Worm (Caenorhabditis elegans) whole organism, dauer: ENCODE measurements around the gene tbb-6.

Source experiments
- unc-62 ChIP-seq: sonication (generic microtip); optimal IDR thresholded peaks from 2 replicates; lab custom pipeline; 2017; ENCODE audit warnings: missing biosample characterization, missing genetic modification reagents, missing genetic modification characterization

Gene tbb-6

ce11 chrV:12301985-12302591, 40.8 kb downstream of the tbb-6 start, which contains the start of the genes frm-7 and F55C5.17:
Gene frm-7 (plus strand): TSS chrV:12302484.
Gene F55C5.17 (plus strand): TSS chrV:12302541.
- no peak for TF ChIP-seq unc-62

ce11 chrV:12303453-12304077, 42.2 kb downstream of the tbb-6 start:
- no peak for TF ChIP-seq unc-62

ce11 chrV:12305677-12306076, 44.3 kb downstream of the tbb-6 start:
- no peak for TF ChIP-seq unc-62

ce11 chrV:12307011-12307540, 45.7 kb downstream of the tbb-6 start, which contains the start of gene srg-45:
Gene srg-45 (plus strand): TSS chrV:12307490.
- TF ChIP-seq unc-62 = no peak

- no peak for TF ChIP-seq unc-62
Observed at ce11 chrV:12310256-12310655, 48.9 kb downstream of the tbb-6 start, which contains the start of gene hpo-30. Gene hpo-30 (minus strand): TSS chrV:12310356.
